Worm (Caenorhabditis elegans) whole organism, L4 larva: Measurements from ENCODE around the gene F40G9.9.

Experiments
- D1046.2 ChIP-seq: fragments of 200-800 bp; sonication (Bioruptor generic); IDR thresholded peaks from 2 replicates; pipeline ENCODE4 v1.3.6; 2022; ENCODE audit warnings: missing genetic modification characterization, missing compliant biosample characterization
- F10B5.3 ChIP-seq: sonication (generic microtip); optimal IDR thresholded peaks from 2 replicates; lab custom pipeline; 2016; ENCODE audit warnings: mild to moderate bottlenecking, missing genetic modification characterization, missing compliant biosample characterization
- F37D6.2 ChIP-seq: sonication (generic microtip); optimal IDR thresholded peaks from 2 replicates; lab custom pipeline; 2016; ENCODE audit warnings: mild to moderate bottlenecking, missing genetic modification characterization, missing compliant biosample characterization
- F44E2.7 ChIP-seq: fragments of 200-800 bp; sonication (Bioruptor generic); IDR thresholded peaks from 2 replicates; pipeline ENCODE4 v2.1.2; 2022; ENCODE audit warnings: missing genetic modification characterization, missing compliant biosample characterization
- R02D3.7 ChIP-seq: fragments of 150-350 bp; sonication (generic microtip); optimal IDR thresholded peaks from 3 replicates; lab custom pipeline; 2014; ENCODE audit warnings: missing biosample characterization, missing genetic modification characterization
- Y48G9A.11 ChIP-seq: fragments of 200-800 bp; sonication (Bioruptor generic); IDR thresholded peaks from 2 replicates; pipeline ENCODE4 v1.3.6; 2022; ENCODE audit warnings: missing genetic modification reagents, missing genetic modification characterization, missing compliant biosample characterization
- Y5F2A.4 ChIP-seq: fragments of 200-800 bp; sonication (Bioruptor generic); optimal IDR thresholded peaks from 2 replicates; lab custom pipeline; 2018; ENCODE audit warnings: mild to moderate bottlenecking, missing genetic modification characterization, missing compliant biosample characterization
- ZK337.2 ChIP-seq: fragments of 200-800 bp; sonication (Bioruptor generic); IDR thresholded peaks from 2 replicates; pipeline ENCODE4 v1.3.6; 2022; ENCODE audit warnings: missing genetic modification reagents, missing genetic modification characterization, missing compliant biosample characterization
- ama-1 ChIP-seq: fragments of 150-350 bp; optimal IDR thresholded peaks from 2 replicates; lab custom pipeline; 2014; ENCODE audit warnings: inconsistent platforms, mixed read lengths
- ceh-32 ChIP-seq: sonication (generic microtip); optimal IDR thresholded peaks from 2 replicates; lab custom pipeline; 2016; ENCODE audit warnings: mild to moderate bottlenecking, missing genetic modification characterization, missing compliant biosample characterization; ENCODE audit not compliant: poor library complexity
- ceh-82 ChIP-seq: sonication (generic microtip); optimal IDR thresholded peaks from 2 replicates; lab custom pipeline; 2017; ENCODE audit warnings: missing biosample characterization, missing genetic modification characterization
- ctbp-1 ChIP-seq: fragments of 200-800 bp; sonication (Bioruptor generic); IDR thresholded peaks from 2 replicates; pipeline ENCODE4 v1.3.6; 2022; ENCODE audit warnings: missing genetic modification reagents, missing genetic modification characterization, missing compliant biosample characterization
- daf-8 ChIP-seq: fragments of 200-800 bp; sonication (Bioruptor generic); IDR thresholded peaks from 2 replicates; pipeline ENCODE4 v1.3.6; 2022; ENCODE audit warnings: missing genetic modification characterization, missing compliant biosample characterization
- dmd-6 ChIP-seq: fragments of 200-800 bp; sonication (Bioruptor generic); IDR thresholded peaks from 2 replicates; pipeline ENCODE4 v1.3.6; 2022; ENCODE audit warnings: missing genetic modification reagents, missing genetic modification characterization, missing compliant biosample characterization
- dmd-9 ChIP-seq: fragments of 200-800 bp; sonication (Bioruptor generic); IDR thresholded peaks from 2 replicates; pipeline ENCODE4 v1.3.6; 2022; ENCODE audit warnings: missing genetic modification reagents, missing genetic modification characterization, missing compliant biosample characterization
- dve-1 ChIP-seq: sonication (generic microtip); optimal IDR thresholded peaks from 2 replicates; lab custom pipeline; 2017; ENCODE audit warnings: antibody characterized with exemption, mild to moderate bottlenecking, missing genetic modification characterization, missing compliant biosample characterization; ENCODE audit not compliant: insufficient read depth
- fkh-10 ChIP-seq: fragments of 150-350 bp; optimal IDR thresholded peaks from 2 replicates; lab custom pipeline; 2014; ENCODE audit warnings: missing biosample characterization, missing genetic modification reagents, missing genetic modification characterization
- fos-1 ChIP-seq: fragments of 150-350 bp; optimal IDR thresholded peaks from 2 replicates; lab custom pipeline; 2014; ENCODE audit warnings: missing biosample characterization, missing genetic modification characterization
- hlh-11 ChIP-seq: fragments of 200-800 bp; sonication (Bioruptor generic); optimal IDR thresholded peaks from 2 replicates; lab custom pipeline; 2018; ENCODE audit warnings: mild to moderate bottlenecking, missing genetic modification characterization, missing compliant biosample characterization
- hlh-30 ChIP-seq: sonication (generic microtip); optimal IDR thresholded peaks from 2 replicates; lab custom pipeline; 2017; ENCODE audit warnings: antibody characterized with exemption, mild to moderate bottlenecking, missing genetic modification characterization, missing compliant biosample characterization; ENCODE audit not compliant: insufficient read depth
- hmg-1.1 ChIP-seq: fragments of 200-800 bp; sonication (Bioruptor generic); IDR thresholded peaks from 2 replicates; pipeline ENCODE4 v1.3.6; 2022; ENCODE audit warnings: missing genetic modification reagents, missing genetic modification characterization, missing compliant biosample characterization
- jun-1 ChIP-seq: fragments of 150-350 bp; optimal IDR thresholded peaks from 2 replicates; lab custom pipeline; 2014; ENCODE audit warnings: missing biosample characterization, missing genetic modification reagents, missing genetic modification characterization
- lin-1 ChIP-seq: fragments of 200-800 bp; sonication (Bioruptor generic); IDR thresholded peaks from 2 replicates; pipeline ENCODE4 v1.3.6; 2022; ENCODE audit warnings: missing genetic modification reagents, missing genetic modification characterization, missing compliant biosample characterization
- lin-13 ChIP-seq: fragments of 150-350 bp; optimal IDR thresholded peaks from 2 replicates; lab custom pipeline; 2014; ENCODE audit warnings: missing biosample characterization, missing genetic modification reagents, missing genetic modification characterization
- lin-15B ChIP-seq: fragments of 150-350 bp; sonication (generic microtip); optimal IDR thresholded peaks from 3 replicates; lab custom pipeline; 2014; ENCODE audit warnings: missing biosample characterization, missing genetic modification characterization
- lin-38 ChIP-seq: fragments of 200-800 bp; sonication (Bioruptor generic); IDR thresholded peaks from 2 replicates; pipeline ENCODE4 v1.3.6; 2022; ENCODE audit warnings: missing genetic modification reagents, missing genetic modification characterization, missing compliant biosample characterization
- lin-39 ChIP-seq: fragments of 150-350 bp; optimal IDR thresholded peaks from 2 replicates; lab custom pipeline; 2014; ENCODE audit warnings: missing biosample characterization, missing genetic modification reagents, missing genetic modification characterization
- lir-3 ChIP-seq: sonication (generic microtip); optimal IDR thresholded peaks from 2 replicates; lab custom pipeline; 2016; ENCODE audit warnings: mild to moderate bottlenecking, missing genetic modification characterization, missing compliant biosample characterization
- madf-5 ChIP-seq, 2 experiments: fragments of 200-800 bp; sonication (Bioruptor generic); IDR thresholded peaks; 2 replicates each; pipeline ENCODE4 v1.3.6; 2022; ENCODE audit warnings: missing compliant biosample characterization in 2 of 2, missing genetic modification characterization in 2 of 2
- madf-9 ChIP-seq: fragments of 200-800 bp; sonication (Bioruptor generic); conservative IDR thresholded peaks from 2 replicates; pipeline ENCODE4 v1.3.6; 2022; ENCODE audit warnings: missing genetic modification reagents, missing genetic modification characterization, missing compliant biosample characterization
- mdl-1 ChIP-seq, 2 experiments: fragments of 150-350 bp in 1 of 2; sonication (generic microtip) in 1 of 2; optimal IDR thresholded peaks; 2 replicates each; lab custom pipeline; 2014 to 2017; ENCODE audit warnings: missing biosample characterization in 2 of 2, missing genetic modification characterization in 2 of 2
- mep-1 ChIP-seq: fragments of 150-350 bp; sonication (generic microtip); optimal IDR thresholded peaks from 3 replicates; lab custom pipeline; 2014; ENCODE audit warnings: missing biosample characterization, missing genetic modification characterization
- mes-2 ChIP-seq: sonication (generic microtip); optimal IDR thresholded peaks from 2 replicates; lab custom pipeline; 2016; ENCODE audit warnings: missing genotype, mild to moderate bottlenecking, missing genetic modification characterization, missing compliant biosample characterization; ENCODE audit not compliant: poor library complexity, severe bottlenecking
- mxl-2 ChIP-seq: fragments of 200-800 bp; sonication (Bioruptor generic); conservative IDR thresholded peaks from 2 replicates; pipeline ENCODE4 v1.3.6; 2022; ENCODE audit warnings: missing genetic modification reagents, missing genetic modification characterization, missing compliant biosample characterization
- nhr-41 ChIP-seq: fragments of 200-800 bp; sonication (Bioruptor generic); IDR thresholded peaks from 2 replicates; pipeline ENCODE4 v1.3.6; 2022; ENCODE audit warnings: missing genetic modification reagents, missing genetic modification characterization, missing compliant biosample characterization
- nhr-76 ChIP-seq: fragments of 150-350 bp; optimal IDR thresholded peaks from 2 replicates; lab custom pipeline; 2014; ENCODE audit warnings: missing biosample characterization, missing genetic modification characterization
- php-3 ChIP-seq: fragments of 200-800 bp; sonication (Bioruptor generic); IDR thresholded peaks from 2 replicates; pipeline ENCODE4 v1.3.6; 2022; ENCODE audit warnings: missing genetic modification reagents, missing genetic modification characterization, missing compliant biosample characterization
- pqm-1 ChIP-seq: sonication (generic microtip); optimal IDR thresholded peaks from 2 replicates; lab custom pipeline; 2017; ENCODE audit warnings: missing biosample characterization, missing genetic modification characterization
- set-16 ChIP-seq: fragments of 200-800 bp; sonication (Bioruptor generic); IDR thresholded peaks from 2 replicates; pipeline ENCODE4 v1.3.6; 2022; ENCODE audit warnings: missing genetic modification reagents, missing genetic modification characterization, missing compliant biosample characterization
- spr-3 ChIP-seq: fragments of 200-800 bp; sonication (Bioruptor generic); optimal IDR thresholded peaks from 2 replicates; lab custom pipeline; 2018; ENCODE audit warnings: mild to moderate bottlenecking, missing genetic modification characterization, missing compliant biosample characterization
- zip-11 ChIP-seq: fragments of 200-800 bp; sonication (Bioruptor generic); IDR thresholded peaks from 2 replicates; pipeline ENCODE4 v1.3.6; 2022; ENCODE audit warnings: missing genetic modification characterization, missing compliant biosample characterization
- ztf-7 ChIP-seq: fragments of 150-350 bp; optimal IDR thresholded peaks from 2 replicates; lab custom pipeline; 2014; ENCODE audit warnings: missing biosample characterization, missing genetic modification characterization

Gene F40G9.9

DNA sequence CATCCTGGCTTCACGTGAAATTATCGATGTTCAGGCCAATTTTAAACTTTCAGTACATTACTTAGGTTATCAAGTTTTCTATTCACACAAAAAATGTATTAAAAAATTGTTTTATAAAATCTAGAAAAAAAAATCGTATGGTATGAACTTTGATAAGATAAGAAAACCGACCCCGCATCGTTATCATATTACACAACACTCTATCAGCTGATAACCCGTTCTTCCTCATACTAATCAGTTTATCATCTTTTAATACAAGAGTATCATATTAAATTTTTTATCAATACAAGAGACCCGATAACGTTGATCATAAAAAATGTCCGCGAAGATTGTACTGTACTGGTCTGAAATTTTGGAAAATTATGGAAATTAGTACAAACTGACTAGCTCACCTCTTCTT lies 17.3 kb downstream of the F40G9.9 start (continued):
- no peak for TF ChIP-seq mep-1 (tag; lab: Kevin White, UChicago)
- no peak for TF ChIP-seq ctbp-1 (GFP tag; lab: Robert Waterston, UW)
- TF ChIP-seq daf-8 (GFP tag; lab: Robert Waterston, UW) = no peak
- TF ChIP-seq ceh-32 (tag; lab: Kevin White, UChicago) = no peak
- TF ChIP-seq D1046.2 (GFP tag; lab: Robert Waterston, UW) = no peak
- no peak for TF ChIP-seq madf-9 (GFP tag; lab: Robert Waterston, UW)
- no peak for TF ChIP-seq fkh-10 (GFP tag; lab: Kevin White, UChicago)
- no peak for TF ChIP-seq fos-1
- TF ChIP-seq F44E2.7 = no peak
- no peak for TF ChIP-seq Y5F2A.4 (GFP tag; lab: Kevin White, UChicago)
- no peak for TF ChIP-seq Y48G9A.11 (GFP tag; lab: Robert Waterston, UW)
- TF ChIP-seq jun-1 = peak; percentile 52
- TF ChIP-seq nhr-76 = no peak
- no peak for TF ChIP-seq spr-3 (GFP tag; lab: Kevin White, UChicago)
- no peak for TF ChIP-seq lir-3 (tag; lab: Kevin White, UChicago)
- peak; percentile 96 for TF ChIP-seq lin-1 (GFP tag; lab: Robert Waterston, UW)
- TF ChIP-seq lin-39 (tag; lab: Kevin White, UChicago) = no peak
- TF ChIP-seq hmg-1.1 (GFP tag; lab: Robert Waterston, UW) = no peak
- peak; percentile 100 for TF ChIP-seq nhr-41 (GFP tag; lab: Robert Waterston, UW)
- TF ChIP-seq dve-1 = peak; percentile 95
- no peak for TF ChIP-seq F37D6.2 (tag; lab: Kevin White, UChicago)
- no peak for TF ChIP-seq lin-38 (GFP tag; lab: Robert Waterston, UW)
- peak; percentile 92 for TF ChIP-seq hlh-11
- peak; percentile 98 for TF ChIP-seq dmd-6 (GFP tag; lab: Robert Waterston, UW)
- TF ChIP-seq mxl-2 (GFP tag; lab: Robert Waterston, UW) = no peak
- no peak for TF ChIP-seq R02D3.7 (tag; lab: Kevin White, UChicago)
- TF ChIP-seq ZK337.2 (GFP tag; lab: Robert Waterston, UW) = no peak
- TF ChIP-seq zip-11 (GFP tag; lab: Robert Waterston, UW) = no peak
- TF ChIP-seq set-16 = no peak
- TF ChIP-seq pqm-1 (tag; lab: Kevin White, UChicago) = peak; percentile 100
- TF ChIP-seq madf-5 (GFP tag; IDR thresholded peaks at IDR 0.05; lab: Robert Waterston, UW) = no peak
- no peak for TF ChIP-seq F10B5.3
- TF ChIP-seq ama-1 = no peak
- peak; percentile 94 for TF ChIP-seq php-3
- TF ChIP-seq lin-15B (tag; lab: Kevin White, UChicago) = no peak
- TF ChIP-seq ztf-7 (tag; lab: Kevin White, UChicago) = no peak
- TF ChIP-seq mdl-1 (tag; optimal IDR thresholded peaks at IDR 0.05; lab: Kevin White, UChicago) = peak in 1 of 2 experiments; percentile 35
- TF ChIP-seq hlh-30 (tag; lab: Kevin White, UChicago) = no peak
- no peak for TF ChIP-seq mes-2 (tag; lab: Kevin White, UChicago)
- no peak for TF ChIP-seq lin-13 (GFP tag; lab: Kevin White, UChicago)
- no peak for TF ChIP-seq dmd-9 (GFP tag; lab: Robert Waterston, UW)
- TF ChIP-seq ceh-82 (tag; lab: Kevin White, UChicago) = no peak
- TF ChIP-seq, all 104 proteins: peak for 19

DNA sequence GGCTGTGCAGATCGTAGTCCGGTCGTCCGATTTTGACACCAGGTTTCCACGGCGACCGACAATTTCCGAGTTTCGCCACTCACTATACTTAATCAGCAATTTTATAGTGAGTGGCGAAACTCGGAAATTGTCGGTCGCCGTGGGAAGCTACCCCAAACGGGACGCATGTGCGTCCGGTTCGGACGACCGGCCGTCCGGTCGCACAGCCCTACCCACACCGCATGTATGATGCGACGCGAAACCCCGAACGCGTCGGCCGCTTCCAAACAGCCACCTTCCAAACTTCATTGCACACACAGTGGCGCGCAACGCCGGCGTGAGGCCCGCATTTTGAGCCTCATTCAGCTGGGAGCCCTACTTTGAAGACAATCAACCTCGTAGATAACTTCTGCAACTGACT lies 20.4 kb downstream of the F40G9.9 start:
- TF ChIP-seq ama-1 (no peak), set-16 (peak; percentile 81)
